Worm (Caenorhabditis elegans) whole organism, mixed stage, embryonic: Measurements from ENCODE around the gene gsto-3.

Experiments used
- blmp-1 ChIP-seq: fragments of 150-350 bp; optimal IDR thresholded peaks from 2 replicates; lab custom pipeline; 2014; ENCODE audit warnings: missing biosample characterization, missing genetic modification characterization
- ceh-83 ChIP-seq: fragments of 200-800 bp; sonication (Bioruptor generic); optimal IDR thresholded peaks from 2 replicates; lab custom pipeline; 2018; ENCODE audit warnings: mild to moderate bottlenecking, missing genetic modification characterization, missing compliant biosample characterization
- ces-1 ChIP-seq: fragments of 150-350 bp; optimal IDR thresholded peaks from 2 replicates; lab custom pipeline; 2014; ENCODE audit warnings: missing biosample characterization, missing genetic modification reagents, missing genetic modification characterization
- lsy-2 ChIP-seq: fragments of 150-350 bp; optimal IDR thresholded peaks from 2 replicates; lab custom pipeline; 2014; ENCODE audit warnings: missing biosample characterization, missing genetic modification characterization
- nhr-28 ChIP-seq: fragments of 150-350 bp; optimal IDR thresholded peaks from 2 replicates; lab custom pipeline; 2014; ENCODE audit warnings: missing biosample characterization, missing genetic modification characterization
- nhr-76 ChIP-seq: sonication (generic microtip); optimal IDR thresholded peaks from 2 replicates; lab custom pipeline; 2017; ENCODE audit warnings: missing biosample characterization, missing genetic modification characterization
- snpc-4 ChIP-seq: fragments of 150-350 bp; optimal IDR thresholded peaks from 2 replicates; lab custom pipeline; 2014; ENCODE audit warnings: missing biosample characterization, missing genetic modification characterization
- sptf-1 ChIP-seq: sonication (generic microtip); optimal IDR thresholded peaks from 2 replicates; lab custom pipeline; 2017; ENCODE audit warnings: mild to moderate bottlenecking, missing genetic modification characterization, moderate library complexity, missing compliant biosample characterization
- unc-62 ChIP-seq: fragments of 150-350 bp; optimal IDR thresholded peaks from 2 replicates; lab custom pipeline; 2014; ENCODE audit warnings: missing biosample characterization, missing genetic modification reagents, missing genetic modification characterization
- ztf-11 ChIP-seq: fragments of 150-350 bp; optimal IDR thresholded peaks from 2 replicates; lab custom pipeline; 2014; ENCODE audit warnings: missing biosample characterization, missing genetic modification characterization

DNA sequence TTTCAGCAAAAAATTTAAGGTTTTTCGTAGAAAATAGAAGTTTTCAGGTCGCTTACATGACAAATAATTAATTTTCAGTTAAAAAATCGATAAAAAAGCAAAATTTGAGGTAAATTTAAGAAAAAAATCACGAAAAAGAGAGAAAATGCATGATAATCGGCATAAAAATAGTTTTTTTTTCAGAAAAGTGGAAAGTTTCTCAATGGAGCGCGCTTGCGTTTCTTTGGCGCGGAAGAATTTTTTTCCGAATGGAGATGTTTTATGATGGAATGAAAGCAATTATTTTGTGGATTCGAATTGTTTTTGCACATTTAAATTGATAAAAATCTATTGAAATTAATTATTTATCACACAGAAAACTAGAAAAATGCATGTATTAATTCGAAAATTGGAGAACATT lies 42.8 kb upstream of the gsto-3 start:
- TF ChIP-seq lsy-2 (tag; lab: Kevin White, UChicago): no peak
- TF ChIP-seq ztf-11 (tag; lab: Kevin White, UChicago): no peak
- no peak for TF ChIP-seq ces-1 (GFP tag; lab: Kevin White, UChicago)
- TF ChIP-seq sptf-1 (tag; lab: Kevin White, UChicago): no peak
- no peak for TF ChIP-seq snpc-4
- no peak for TF ChIP-seq ceh-83 (GFP tag; lab: Kevin White, UChicago)
- TF ChIP-seq unc-62 (GFP tag; lab: Kevin White, UChicago): no peak
- no peak for TF ChIP-seq nhr-76 (tag; lab: Kevin White, UChicago)
- no peak for TF ChIP-seq blmp-1 (tag; lab: Kevin White, UChicago)
- TF ChIP-seq nhr-28 (tag; lab: Kevin White, UChicago): no peak
